Fruit fly (Drosophila melanogaster) whole organism, wandering third instar larva: Measurements from ENCODE around the gene obst-H.

ENCODE experiments used
- Abd-B ChIP-seq: fragments of >200 bp; optimal IDR thresholded peaks from 2 replicates; lab custom pipeline; 2017; ENCODE audit warnings: missing biosample characterization, missing genetic modification characterization
- CG32264 ChIP-seq: fragments of 200-800 bp; sonication (Bioruptor generic); optimal IDR thresholded peaks from 2 replicates; lab custom pipeline; 2016; ENCODE audit warnings: missing biosample characterization, missing genetic modification characterization
- CG9705 ChIP-seq: fragments of 200-800 bp; sonication (Bioruptor generic); optimal IDR thresholded peaks from 2 replicates; lab custom pipeline; 2018; ENCODE audit warnings: missing biosample characterization, mild to moderate bottlenecking, missing genetic modification characterization
- CrebA ChIP-seq: fragments of 200-800 bp; sonication (Bioruptor generic); optimal IDR thresholded peaks from 2 replicates; lab custom pipeline; 2016; ENCODE audit warnings: missing biosample characterization, mild to moderate bottlenecking, missing genetic modification characterization, borderline replicate concordance
- Dfd ChIP-seq: fragments of >200 bp; optimal IDR thresholded peaks from 2 replicates; lab custom pipeline; 2017; ENCODE audit warnings: missing biosample characterization, missing genetic modification characterization
- Dif ChIP-seq: fragments of 200-275, 200-300 bp; sonication (Bioruptor generic); optimal IDR thresholded peaks from 2 replicates; lab custom pipeline; 2018; ENCODE audit warnings: missing biosample characterization, missing genetic modification characterization; ENCODE audit not compliant: partially characterized antibody
- GATAd ChIP-seq: sonication (Bioruptor generic); optimal IDR thresholded peaks from 2 replicates; lab custom pipeline; 2016; ENCODE audit warnings: missing biosample characterization, missing genetic modification characterization
- HLH106 ChIP-seq: fragments of 200-800 bp; optimal IDR thresholded peaks from 3 replicates; lab custom pipeline; 2019; ENCODE audit warnings: missing biosample characterization, mild to moderate bottlenecking, missing genetic modification characterization, moderate library complexity
- Hnf4 ChIP-seq: fragments of 200-800 bp; sonication (Bioruptor generic); optimal IDR thresholded peaks from 2 replicates; lab custom pipeline; 2016; ENCODE audit warnings: missing biosample characterization, mild to moderate bottlenecking, missing genetic modification characterization
- Hr78 ChIP-seq: fragments of >200 bp; optimal IDR thresholded peaks from 2 replicates; lab custom pipeline; 2017; ENCODE audit warnings: missing biosample characterization, missing genetic modification characterization
- Hr83 ChIP-seq: fragments of 200-300 bp; sonication (Bioruptor generic); optimal IDR thresholded peaks from 2 replicates; lab custom pipeline; 2016; ENCODE audit warnings: missing biosample characterization, mild to moderate bottlenecking, missing genetic modification characterization, moderate library complexity; ENCODE audit not compliant: poor library complexity, severe bottlenecking
- Jra ChIP-seq: sonication (Bioruptor generic); optimal IDR thresholded peaks from 2 replicates; lab custom pipeline; 2016; ENCODE audit warnings: missing biosample characterization, missing genetic modification characterization
- Mio ChIP-seq: sonication (Bioruptor generic); optimal IDR thresholded peaks from 2 replicates; lab custom pipeline; 2016; ENCODE audit warnings: missing biosample characterization, missing genetic modification characterization
- Myc ChIP-seq: fragments of >200 bp; optimal IDR thresholded peaks from 2 replicates; lab custom pipeline; 2017
- N ChIP-seq: fragments of >200 bp; optimal IDR thresholded peaks from 2 replicates; lab custom pipeline; 2018; ENCODE audit warnings: missing biosample characterization, missing external identifiers, missing genetic modification characterization
- OdsH ChIP-seq: fragments of 200-800 bp; sonication (Bioruptor generic); optimal IDR thresholded peaks from 2 replicates; lab custom pipeline; 2016; ENCODE audit warnings: missing biosample characterization, mild to moderate bottlenecking, missing genetic modification characterization
- Rel ChIP-seq, 2 experiments: fragments of 200-800 bp; sonication (Bioruptor generic) in 1 of 2; optimal IDR thresholded peaks; 2 replicates in 1 of 2; 3 replicates in 1 of 2; lab custom pipeline; 2016 to 2019; ENCODE audit warnings: mild to moderate bottlenecking in 2 of 2, missing biosample characterization in 2 of 2, missing genetic modification characterization in 2 of 2, moderate library complexity in 1 of 2
- Sp1 ChIP-seq: fragments of 200-800 bp; sonication (Bioruptor generic); optimal IDR thresholded peaks from 3 replicates; lab custom pipeline; 2019; ENCODE audit warnings: missing biosample characterization, mild to moderate bottlenecking, missing genetic modification characterization, moderate library complexity
- Vsx2 ChIP-seq: fragments of 200-300, 225-300 bp; sonication (Bioruptor generic); optimal IDR thresholded peaks from 2 replicates; lab custom pipeline; 2018; ENCODE audit warnings: missing biosample characterization, missing genetic modification characterization; ENCODE audit not compliant: partially characterized antibody
- br ChIP-seq: fragments of 200-800 bp; sonication (Bioruptor generic); optimal IDR thresholded peaks from 2 replicates; lab custom pipeline; 2016; ENCODE audit warnings: missing biosample characterization, missing genetic modification characterization
- brk ChIP-seq: fragments of 200-800 bp; sonication (Bioruptor generic); optimal IDR thresholded peaks from 2 replicates; lab custom pipeline; 2016; ENCODE audit warnings: missing biosample characterization, mild to moderate bottlenecking, missing genetic modification characterization
- dl ChIP-seq, 2 experiments: fragments of 175-275, 200-275 bp in 1 of 2; fragments of 200-275 bp in 1 of 2; sonication (Bioruptor generic); optimal IDR thresholded peaks; lab custom pipeline; 2018; ENCODE audit warnings: mild to moderate bottlenecking in 2 of 2, missing biosample characterization in 2 of 2, missing genetic modification characterization in 2 of 2, moderate library complexity in 2 of 2; ENCODE audit not compliant: partially characterized antibody in 2 of 2, insufficient read depth in 1 of 2
- dmrt93B ChIP-seq: fragments of 200-800 bp; sonication (Bioruptor generic); optimal IDR thresholded peaks from 2 replicates; lab custom pipeline; 2018; ENCODE audit warnings: missing biosample characterization, mild to moderate bottlenecking, missing genetic modification characterization
- dsf ChIP-seq: sonication (Bioruptor generic); optimal IDR thresholded peaks from 2 replicates; lab custom pipeline; 2016; ENCODE audit warnings: missing biosample characterization, missing genetic modification characterization, borderline replicate concordance
- ey ChIP-seq: fragments of 200-800 bp; sonication (Bioruptor generic); optimal IDR thresholded peaks from 2 replicates; lab custom pipeline; 2016; ENCODE audit warnings: missing biosample characterization, missing genetic modification characterization
- foxo ChIP-seq, 2 experiments: fragments of 200-800 bp; sonication (Bioruptor generic); optimal IDR thresholded peaks; 2 replicates in 1 of 2; 3 replicates in 1 of 2; lab custom pipeline; 2016 to 2017; ENCODE audit warnings: missing biosample characterization in 2 of 2, missing genetic modification characterization in 2 of 2
- fru ChIP-seq: fragments of 200-800 bp; sonication (Bioruptor generic); optimal IDR thresholded peaks from 3 replicates; lab custom pipeline; 2016; ENCODE audit warnings: missing biosample characterization, mild to moderate bottlenecking, missing genetic modification characterization
- h ChIP-seq: fragments of 200-800 bp; sonication (Bioruptor generic); optimal IDR thresholded peaks from 3 replicates; lab custom pipeline; 2016; ENCODE audit warnings: missing biosample characterization, mild to moderate bottlenecking, missing genetic modification characterization
- jim ChIP-seq: fragments of 175-275, 200-325 bp; sonication (Bioruptor generic); optimal IDR thresholded peaks from 2 replicates; lab custom pipeline; 2016; ENCODE audit warnings: missing biosample characterization, mild to moderate bottlenecking, missing genetic modification characterization
- lola ChIP-seq: fragments of >200 bp; optimal IDR thresholded peaks from 2 replicates; lab custom pipeline; 2017; ENCODE audit warnings: missing biosample characterization, missing genetic modification characterization
- pan ChIP-seq: fragments of >200 bp; optimal IDR thresholded peaks from 2 replicates; lab custom pipeline; 2017
- psq ChIP-seq: fragments of 200-800 bp; sonication (Bioruptor generic); optimal IDR thresholded peaks from 3 replicates; lab custom pipeline; 2017; ENCODE audit warnings: missing biosample characterization, mild to moderate bottlenecking, missing genetic modification characterization, moderate library complexity
- rgr ChIP-seq: fragments of 200-800 bp; sonication (Bioruptor generic); optimal IDR thresholded peaks from 3 replicates; lab custom pipeline; 2016; ENCODE audit warnings: missing biosample characterization, mild to moderate bottlenecking, missing genetic modification characterization
- sage ChIP-seq: fragments of 200-800 bp; sonication (Bioruptor generic); optimal IDR thresholded peaks from 2 replicates; lab custom pipeline; 2016; ENCODE audit warnings: missing biosample characterization, mild to moderate bottlenecking, missing genetic modification characterization
- sv ChIP-seq: fragments of 200-800 bp; sonication (Bioruptor generic); optimal IDR thresholded peaks from 3 replicates; lab custom pipeline; 2016; ENCODE audit warnings: missing biosample characterization, missing genetic modification characterization
- tai ChIP-seq: sonication (Bioruptor generic); optimal IDR thresholded peaks from 2 replicates; lab custom pipeline; 2016; ENCODE audit warnings: missing biosample characterization, missing genetic modification characterization
- usp ChIP-seq: fragments of >200 bp; optimal IDR thresholded peaks from 2 replicates; lab custom pipeline; 2017; ENCODE audit warnings: missing biosample characterization, missing genetic modification characterization
- woc ChIP-seq: sonication (Bioruptor generic); optimal IDR thresholded peaks from 2 replicates; lab custom pipeline; 2016; ENCODE audit warnings: missing biosample characterization, mild to moderate bottlenecking, missing genetic modification characterization

obst-H gene

DNA sequence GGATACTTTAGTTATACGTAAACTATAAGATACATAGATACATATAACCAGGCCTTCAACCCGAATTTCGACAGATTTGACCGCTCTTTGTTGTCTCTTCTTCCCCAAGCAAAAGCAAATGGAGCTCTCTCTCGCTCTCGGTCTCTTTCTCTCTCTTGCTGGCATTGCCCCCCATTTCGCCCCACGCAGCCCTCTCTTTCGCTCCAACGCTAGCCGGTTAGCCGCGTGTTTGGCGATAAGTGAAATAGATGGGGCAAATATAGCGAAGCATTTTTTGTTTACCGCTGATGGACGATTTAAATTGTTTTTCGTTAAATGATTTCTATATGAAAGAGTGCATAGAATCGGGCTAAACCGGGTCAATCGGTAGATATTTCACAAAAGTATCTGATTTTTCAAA lies 14.6 kb downstream of the obst-H start:
- TF ChIP-seq h (peak; percentile 37), Rel (GFP tag; optimal IDR thresholded peaks at IDR 0.05; lab: Kevin White, UChicago) (no peak), Rel (tag; optimal IDR thresholded peaks at IDR 0.05; lab: Kevin White, UChicago) (peak; percentile 33), usp (GFP tag; lab: Kevin White, UChicago) (no peak), dl (GFP tag; optimal IDR thresholded peaks at IDR 0.05; lab: Kevin White, UChicago; ENCODE audit: insufficient read depth in 1 of 2, partially characterized antibody in 2 of 2) (peak; percentile 95 to 97), CG9705 (GFP tag; lab: Kevin White, UChicago) (no peak), pan (lab: Kevin White, UChicago) (no peak), Hnf4 (GFP tag; lab: Kevin White, UChicago) (no peak), sv (GFP tag; lab: Kevin White, UChicago) (no peak), dmrt93B (GFP tag; lab: Kevin White, UChicago) (no peak), Dfd (GFP tag; lab: Kevin White, UChicago) (no peak), OdsH (GFP tag; lab: Kevin White, UChicago) (no peak), Myc (lab: Kevin White, UChicago) (no peak), tai (GFP tag; lab: Kevin White, UChicago) (no peak), woc (GFP tag; lab: Kevin White, UChicago) (no peak), foxo (GFP tag; optimal IDR thresholded peaks at IDR 0.05; lab: Kevin White, UChicago) (no peak), CrebA (GFP tag; lab: Kevin White, UChicago) (no peak), lola (GFP tag; lab: Kevin White, UChicago) (no peak), sage (GFP tag; lab: Kevin White, UChicago) (peak; percentile 31), Dif (GFP tag; lab: Kevin White, UChicago) (peak; percentile 98), Sp1 (peak; percentile 28), Mio (GFP tag; lab: Kevin White, UChicago) (no peak), Jra (no peak), N (GFP tag; lab: Kevin White, UChicago) (no peak), dsf (GFP tag; lab: Kevin White, UChicago) (no peak), fru (GFP tag; lab: Kevin White, UChicago) (no peak), GATAd (GFP tag; lab: Kevin White, UChicago) (no peak), psq (GFP tag; lab: Kevin White, UChicago) (peak; percentile 23), brk (GFP tag; lab: Kevin White, UChicago) (no peak), HLH106 (tag; lab: Kevin White, UChicago) (no peak), rgr (GFP tag; lab: Kevin White, UChicago) (no peak), Hr78 (GFP tag; lab: Kevin White, UChicago) (no peak), CG32264 (GFP tag; lab: Kevin White, UChicago) (peak; percentile 13), jim (no peak), Vsx2 (GFP tag; lab: Kevin White, UChicago) (no peak), Abd-B (GFP tag; lab: Kevin White, UChicago) (no peak), br (peak; percentile 7), Hr83 (GFP tag; lab: Kevin White, UChicago) (peak; percentile 69), ey (GFP tag; lab: Kevin White, UChicago) (no peak)

DNA sequence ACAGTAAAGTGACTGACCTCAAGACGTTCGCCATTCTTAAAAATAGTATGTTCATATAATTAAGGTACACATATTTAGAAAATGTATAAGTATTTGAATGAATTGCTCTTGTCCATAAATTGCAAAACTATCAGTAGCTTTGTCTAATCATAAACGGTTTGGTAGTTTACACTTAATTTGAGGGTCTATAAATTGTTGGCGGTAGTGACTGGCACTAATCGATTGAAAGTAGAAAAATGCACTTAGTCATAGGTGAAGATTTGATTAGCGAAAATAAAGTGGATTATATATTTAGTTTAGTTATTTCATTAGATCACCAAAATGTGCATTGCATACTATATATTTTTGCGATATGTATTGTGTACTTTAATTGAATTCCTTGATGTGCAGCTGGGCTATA lies 15.3 kb downstream of the obst-H start:
- TF ChIP-seq Jra (no peak), CG9705 (GFP tag; lab: Kevin White, UChicago) (no peak), Rel (GFP tag; optimal IDR thresholded peaks at IDR 0.05; lab: Kevin White, UChicago) (no peak), Rel (tag; optimal IDR thresholded peaks at IDR 0.05; lab: Kevin White, UChicago) (no peak), Dfd (GFP tag; lab: Kevin White, UChicago) (no peak), Dif (GFP tag; lab: Kevin White, UChicago) (no peak), dmrt93B (GFP tag; lab: Kevin White, UChicago) (no peak), brk (GFP tag; lab: Kevin White, UChicago) (no peak), foxo (GFP tag; optimal IDR thresholded peaks at IDR 0.05; lab: Kevin White, UChicago) (no peak), dsf (GFP tag; lab: Kevin White, UChicago) (no peak), tai (GFP tag; lab: Kevin White, UChicago) (no peak), woc (GFP tag; lab: Kevin White, UChicago) (no peak), HLH106 (tag; lab: Kevin White, UChicago) (no peak), sage (GFP tag; lab: Kevin White, UChicago) (no peak), GATAd (GFP tag; lab: Kevin White, UChicago) (no peak), Abd-B (GFP tag; lab: Kevin White, UChicago) (no peak), jim (no peak), N (GFP tag; lab: Kevin White, UChicago) (no peak), fru (GFP tag; lab: Kevin White, UChicago) (no peak), Hr83 (GFP tag; lab: Kevin White, UChicago) (no peak)
- TF ChIP-seq, all 38 proteins: peak for 0
